Worm (Caenorhabditis elegans): ENCODE results near the gene clec-139.

ce11 chrII:4608073-4608472 is 13.5 kb downstream of the clec-139 start, which contains the start of gene F35D11.3:
- no peak for TF ChIP-seq pha-4 (tag; optimal IDR thresholded peaks at IDR 0.05)
- peak; percentile 63 for TF ChIP-seq fkh-10 (GFP tag; optimal IDR thresholded peaks at IDR 0.05)
- no peak for TF ChIP-seq nhr-25 (tag; optimal IDR thresholded peaks at IDR 0.05)
- no peak for TF ChIP-seq lin-39 (tag; optimal IDR thresholded peaks at IDR 0.05)
- no peak for TF ChIP-seq sea-2 (GFP tag; optimal IDR thresholded peaks at IDR 0.05)
- TF ChIP-seq egl-27 (tag; optimal IDR thresholded peaks at IDR 0.05) = no peak
- no peak for TF ChIP-seq snpc-4 (tag; optimal IDR thresholded peaks at IDR 0.05)
- no peak for TF ChIP-seq ama-1 (optimal IDR thresholded peaks at IDR 0.05)
- no peak for TF ChIP-seq nhr-237 (tag; optimal IDR thresholded peaks at IDR 0.05)
- no peak for TF ChIP-seq nfya-1 (tag; optimal IDR thresholded peaks at IDR 0.05; ENCODE audit: insufficient read depth)
- no peak for TF ChIP-seq fkh-2 (tag; optimal IDR thresholded peaks at IDR 0.05)
- TF ChIP-seq nhr-11 (tag; optimal IDR thresholded peaks at IDR 0.05) = no peak
- no peak for TF ChIP-seq elt-2 (tag; optimal IDR thresholded peaks at IDR 0.05)
- no peak for TF ChIP-seq ZK546.5 (tag; optimal IDR thresholded peaks at IDR 0.05)
